Worm (Caenorhabditis elegans) whole organism, L1 larva: ENCODE data around the gene Y51A2D.13.

Experiments used
- C04F5.9 ChIP-seq: sonication (generic microtip); optimal IDR thresholded peaks from 2 replicates; lab custom pipeline; 2016; ENCODE audit warnings: missing genetic modification characterization, missing compliant biosample characterization
- C16A3.4 ChIP-seq: fragments of 150-350 bp; optimal IDR thresholded peaks from 2 replicates; lab custom pipeline; 2014; ENCODE audit warnings: missing biosample characterization, missing genetic modification characterization
- F16B12.6 ChIP-seq: fragments of 150-350 bp; optimal IDR thresholded peaks from 2 replicates; lab custom pipeline; 2014; ENCODE audit warnings: missing biosample characterization, missing genetic modification characterization
- Y116A8C.19 ChIP-seq: sonication (generic microtip); optimal IDR thresholded peaks from 2 replicates; lab custom pipeline; 2016; ENCODE audit warnings: missing compliant biosample characterization, missing genetic modification characterization, borderline replicate concordance
- aha-1 ChIP-seq: fragments of 150-350 bp; optimal IDR thresholded peaks from 2 replicates; lab custom pipeline; 2014; ENCODE audit warnings: missing biosample characterization, missing genetic modification characterization
- alr-1 ChIP-seq: fragments of 200-800 bp; sonication (Bioruptor generic); optimal IDR thresholded peaks from 2 replicates; lab custom pipeline; 2018; ENCODE audit warnings: borderline replicate concordance, mild to moderate bottlenecking, missing genetic modification characterization, missing compliant biosample characterization
- ama-1 ChIP-seq: fragments of 150-350 bp; optimal IDR thresholded peaks from 2 replicates; lab custom pipeline; 2014
- blmp-1 ChIP-seq: fragments of 150-350 bp; optimal IDR thresholded peaks from 2 replicates; lab custom pipeline; 2014; ENCODE audit warnings: missing biosample characterization, missing genetic modification characterization
- ceh-8 ChIP-seq: fragments of 200-800 bp; sonication (Bioruptor generic); optimal IDR thresholded peaks from 2 replicates; lab custom pipeline; 2018; ENCODE audit warnings: mild to moderate bottlenecking, missing genetic modification characterization, moderate library complexity, missing compliant biosample characterization
- ceh-82 ChIP-seq, 3 experiments: fragments of 150-350 bp in 1 of 3; sonication (generic microtip) in 2 of 3; optimal IDR thresholded peaks; 2 replicates each; lab custom pipeline; 2014 to 2017; ENCODE audit warnings: missing biosample characterization in 3 of 3, missing genetic modification characterization in 3 of 3
- ceh-90 ChIP-seq: sonication (generic microtip); optimal IDR thresholded peaks from 2 replicates; lab custom pipeline; 2016; ENCODE audit warnings: missing genetic modification characterization, missing compliant biosample characterization
- dsc-1 ChIP-seq: sonication (generic microtip); optimal IDR thresholded peaks from 2 replicates; lab custom pipeline; 2016; ENCODE audit warnings: mild to moderate bottlenecking, missing genetic modification characterization, missing compliant biosample characterization
- egl-27 ChIP-seq, 2 experiments: fragments of 150-350 bp in 1 of 2; sonication (generic microtip); optimal IDR thresholded peaks; 3 replicates each; lab custom pipeline; 2017 to 2018; ENCODE audit warnings: missing biosample characterization in 2 of 2, missing genetic modification characterization in 2 of 2, missing genetic modification reagents in 2 of 2
- fkh-4 ChIP-seq: sonication (generic microtip); optimal IDR thresholded peaks from 2 replicates; lab custom pipeline; 2016; ENCODE audit warnings: missing compliant biosample characterization, missing genetic modification characterization, borderline replicate concordance
- fkh-8 ChIP-seq: sonication (generic microtip); optimal IDR thresholded peaks from 2 replicates; lab custom pipeline; 2016; ENCODE audit warnings: mild to moderate bottlenecking, missing genetic modification characterization, missing compliant biosample characterization
- fos-1 ChIP-seq: fragments of 150-350 bp; optimal IDR thresholded peaks from 2 replicates; lab custom pipeline; 2014; ENCODE audit warnings: missing biosample characterization, missing genetic modification characterization
- grh-1 ChIP-seq: fragments of 200-800 bp; sonication (Bioruptor generic); IDR thresholded peaks from 2 replicates; pipeline ENCODE4 v1.3.6; 2022; ENCODE audit warnings: missing genetic modification reagents, missing genetic modification characterization, missing compliant biosample characterization
- jun-1 ChIP-seq: fragments of 150-350 bp; optimal IDR thresholded peaks from 2 replicates; lab custom pipeline; 2014; ENCODE audit warnings: missing biosample characterization, missing genetic modification reagents, missing genetic modification characterization
- lin-14 ChIP-seq: fragments of 200-800 bp; sonication (Bioruptor generic); optimal IDR thresholded peaks from 2 replicates; lab custom pipeline; 2018; ENCODE audit warnings: mild to moderate bottlenecking, missing genetic modification characterization, moderate library complexity, missing compliant biosample characterization
- lin-35 ChIP-seq, 2 experiments: fragments of 150-350 bp; optimal IDR thresholded peaks; 2 replicates each; lab custom pipeline; 2014; ENCODE audit warnings: missing biosample characterization in 2 of 2, missing genetic modification characterization in 2 of 2, missing genetic modification reagents in 2 of 2
- lir-3 ChIP-seq: sonication (generic microtip); optimal IDR thresholded peaks from 2 replicates; lab custom pipeline; 2016; ENCODE audit warnings: mild to moderate bottlenecking, missing genetic modification characterization, moderate library complexity, missing compliant biosample characterization; ENCODE audit not compliant: poor library complexity
- lsy-2 ChIP-seq, 2 experiments: fragments of 150-350 bp; optimal IDR thresholded peaks; 2 replicates each; lab custom pipeline; 2014; ENCODE audit warnings: missing biosample characterization in 2 of 2, missing genetic modification characterization in 2 of 2
- mdl-1 ChIP-seq, 2 experiments: fragments of 150-350 bp; optimal IDR thresholded peaks; 2 replicates each; lab custom pipeline; 2014 to 2017; ENCODE audit warnings: missing biosample characterization in 2 of 2, missing genetic modification characterization in 2 of 2, inconsistent platforms in 1 of 2
- mef-2 ChIP-seq: fragments of 150-350 bp; optimal IDR thresholded peaks from 2 replicates; lab custom pipeline; 2014; ENCODE audit warnings: missing biosample characterization, missing genetic modification characterization
- nhr-12 ChIP-seq: sonication (generic microtip); optimal IDR thresholded peaks from 2 replicates; lab custom pipeline; 2017; ENCODE audit warnings: missing biosample characterization, missing genetic modification characterization
- nhr-19 ChIP-seq: fragments of 200-800 bp; sonication (Bioruptor generic); conservative IDR thresholded peaks from 2 replicates; pipeline ENCODE4 v1.3.6; 2022; ENCODE audit warnings: missing genetic modification characterization, missing compliant biosample characterization
- nhr-237 ChIP-seq: fragments of 150-350 bp; optimal IDR thresholded peaks from 2 replicates; lab custom pipeline; 2014; ENCODE audit warnings: missing biosample characterization, missing genetic modification characterization
- nhr-47 ChIP-seq: sonication (generic microtip); optimal IDR thresholded peaks from 2 replicates; lab custom pipeline; 2016; ENCODE audit warnings: mild to moderate bottlenecking, missing genetic modification characterization, moderate library complexity, missing compliant biosample characterization
- nhr-71 ChIP-seq: sonication (generic microtip); optimal IDR thresholded peaks from 2 replicates; lab custom pipeline; 2016; ENCODE audit warnings: mild to moderate bottlenecking, missing genetic modification characterization, moderate library complexity, missing compliant biosample characterization
- nhr-84 ChIP-seq: sonication (generic microtip); optimal IDR thresholded peaks from 2 replicates; lab custom pipeline; 2017; ENCODE audit warnings: missing biosample characterization, missing genetic modification characterization
- nhr-85 ChIP-seq: sonication (generic microtip); peaks from one replicate; lab custom pipeline; 2016; ENCODE audit warnings: missing genetic modification characterization, inconsistent platforms, missing compliant biosample characterization
- pax-3 ChIP-seq: fragments of 200-800 bp; sonication (Bioruptor generic); optimal IDR thresholded peaks from 2 replicates; lab custom pipeline; 2018; ENCODE audit warnings: mild to moderate bottlenecking, missing genetic modification characterization, moderate library complexity, missing compliant biosample characterization
- snu-23 ChIP-seq: sonication (generic microtip); optimal IDR thresholded peaks from 2 replicates; lab custom pipeline; 2016; ENCODE audit warnings: missing genetic modification characterization, missing compliant biosample characterization
- sox-4 ChIP-seq: sonication (generic microtip); optimal IDR thresholded peaks from 2 replicates; lab custom pipeline; 2016; ENCODE audit warnings: missing genetic modification characterization, missing compliant biosample characterization
- sup-37 ChIP-seq: fragments of 200-800 bp; sonication (Bioruptor generic); optimal IDR thresholded peaks from 2 replicates; lab custom pipeline; 2018; ENCODE audit warnings: mild to moderate bottlenecking, missing genetic modification characterization, missing compliant biosample characterization
- tlp-1 ChIP-seq: fragments of 150-350 bp; optimal IDR thresholded peaks from 2 replicates; lab custom pipeline; 2014; ENCODE audit warnings: missing biosample characterization, missing genetic modification characterization
- unc-130 ChIP-seq: fragments of 150-350 bp; optimal IDR thresholded peaks from 2 replicates; lab custom pipeline; 2017; ENCODE audit warnings: missing biosample characterization, missing genetic modification characterization, inconsistent platforms

The Y51A2D.13 gene

DNA sequence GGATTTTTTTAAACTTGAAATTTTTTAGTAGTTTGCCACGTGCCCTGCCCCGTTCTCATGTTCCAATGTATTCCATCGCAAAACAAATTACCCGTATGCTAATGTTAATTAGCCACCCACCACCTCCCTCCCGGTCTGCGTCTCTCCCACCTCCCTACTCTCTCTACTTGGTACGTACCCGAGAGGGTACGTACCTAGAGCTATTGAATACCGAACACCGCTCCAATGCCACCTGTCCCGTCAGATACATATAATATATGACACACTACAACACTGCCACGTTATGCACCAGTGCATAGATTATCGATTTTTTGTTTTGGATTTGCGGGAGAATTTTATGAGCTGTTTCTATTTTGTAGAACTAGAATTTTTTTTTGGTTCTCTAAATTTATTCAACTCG lies 10.0 kb upstream of the Y51A2D.13 start:
- TF ChIP-seq nhr-71 (no peak), ceh-90 (no peak), jun-1 (tag; lab: Kevin White, UChicago) (no peak), nhr-12 (tag; lab: Kevin White, UChicago) (no peak), C16A3.4 (no peak), ceh-82 (tag; optimal IDR thresholded peaks at IDR 0.05; lab: Kevin White, UChicago) (no peak), grh-1 (no peak), F16B12.6 (no peak), C04F5.9 (no peak), lsy-2 (tag; optimal IDR thresholded peaks at IDR 0.05; lab: Kevin White, UChicago) (no peak), sup-37 (GFP tag; lab: Kevin White, UChicago) (no peak), mdl-1 (tag; optimal IDR thresholded peaks at IDR 0.05; lab: Kevin White, UChicago) (no peak), aha-1 (no peak), lir-3 (no peak), lin-35 (GFP tag; optimal IDR thresholded peaks at IDR 0.05; lab: Kevin White, UChicago) (no peak), lin-14 (no peak), nhr-47 (tag; lab: Kevin White, UChicago) (no peak), snu-23 (GFP tag; lab: Kevin White, UChicago) (no peak), Y116A8C.19 (tag; lab: Kevin White, UChicago) (no peak), nhr-84 (tag; lab: Kevin White, UChicago) (no peak)

DNA sequence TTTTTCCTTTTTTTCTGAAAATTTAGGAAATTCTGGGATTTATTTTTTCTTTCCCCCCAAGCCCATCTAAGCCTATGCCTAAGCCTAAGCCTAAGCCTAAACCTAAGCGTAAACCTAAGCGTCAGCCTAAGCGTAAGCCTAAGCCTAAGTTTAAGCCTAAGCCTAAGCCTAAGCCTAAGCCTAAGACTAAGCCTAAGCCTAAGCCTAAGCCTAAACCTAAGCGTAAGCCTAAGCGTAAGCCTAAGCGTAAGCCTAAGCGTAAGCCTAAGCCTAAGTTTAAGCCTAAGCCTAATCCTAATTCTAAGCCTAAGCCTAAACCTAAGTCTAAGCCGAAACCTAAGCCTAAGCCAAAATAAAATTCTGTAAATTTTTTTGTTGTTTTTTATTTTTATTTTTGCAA lies 8.4 kb upstream of the Y51A2D.13 start:
- TF ChIP-seq unc-130 (tag; lab: Kevin White, UChicago) (no peak), fkh-8 (tag; lab: Kevin White, UChicago) (no peak), mef-2 (tag; lab: Kevin White, UChicago) (no peak), egl-27 (tag; optimal IDR thresholded peaks at IDR 0.05; lab: Kevin White, UChicago) (no peak), ceh-82 (tag; optimal IDR thresholded peaks at IDR 0.05; lab: Kevin White, UChicago) (no peak), jun-1 (tag; lab: Kevin White, UChicago) (no peak), sup-37 (GFP tag; lab: Kevin White, UChicago) (no peak), nhr-85 (tag; lab: Kevin White, UChicago) (no peak), lin-14 (no peak)

DNA sequence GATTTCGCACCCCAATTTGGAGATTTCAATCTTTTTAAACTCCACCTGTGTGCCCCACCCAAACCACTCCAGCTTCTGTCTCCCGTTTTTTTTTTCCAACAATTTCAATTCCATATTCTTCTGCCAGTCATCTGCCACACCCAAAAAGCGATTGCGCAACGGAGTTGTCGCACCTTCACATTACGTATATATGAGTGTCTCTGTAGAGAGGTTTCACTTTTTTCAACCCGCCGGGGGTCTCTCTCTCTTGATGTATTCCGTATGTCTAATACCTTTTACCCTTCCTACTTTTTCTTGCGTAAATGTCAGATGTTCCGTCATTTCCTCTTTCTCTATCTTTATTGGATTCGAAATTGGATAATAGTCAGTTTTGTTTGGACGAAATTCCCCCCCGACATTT lies 7.4 kb upstream of the Y51A2D.13 start:
- TF ChIP-seq blmp-1 (tag; lab: Kevin White, UChicago) = peak; percentile 83
- TF ChIP-seq egl-27 (tag; optimal IDR thresholded peaks at IDR 0.05; lab: Kevin White, UChicago) = no peak
- TF ChIP-seq ceh-8 (GFP tag; lab: Kevin White, UChicago) = no peak
- TF ChIP-seq nhr-237 (tag; lab: Kevin White, UChicago) = no peak
- TF ChIP-seq pax-3 (tag; lab: Kevin White, UChicago) = no peak
- TF ChIP-seq sox-4 = no peak
- TF ChIP-seq ama-1 = no peak
- no peak for TF ChIP-seq jun-1 (tag; lab: Kevin White, UChicago)
- peak; percentile 65 for TF ChIP-seq nhr-85 (tag; lab: Kevin White, UChicago)
- no peak for TF ChIP-seq fkh-4 (tag; lab: Kevin White, UChicago)
- no peak for TF ChIP-seq fos-1
- TF ChIP-seq nhr-12 (tag; lab: Kevin White, UChicago) = no peak
- no peak for TF ChIP-seq unc-130 (tag; lab: Kevin White, UChicago)
- TF ChIP-seq nhr-84 (tag; lab: Kevin White, UChicago) = no peak
- TF ChIP-seq dsc-1 = no peak

ce11 chrV:18585102-18585501 lies 5.5 kb upstream of the Y51A2D.13 start:
- TF ChIP-seq tlp-1 (tag; lab: Kevin White, UChicago) (no peak), alr-1 (no peak), nhr-19 (GFP tag; lab: Robert Waterston, UW) (no peak)
